Fruit fly (Drosophila melanogaster) whole organism, embryonic: Measurements from ENCODE around the gene Cpr65Au.

ENCODE experiments used
- ATbp ChIP-seq: fragments of 200-800 bp; sonication (Bioruptor generic); optimal IDR thresholded peaks from 2 replicates; lab custom pipeline; 2017; ENCODE audit warnings: missing biosample characterization, mild to moderate bottlenecking, missing genetic modification characterization, missing genetic modification reagents
- CG10654 ChIP-seq: fragments of 200-800 bp; sonication (Bioruptor generic); optimal IDR thresholded peaks from 2 replicates; lab custom pipeline; 2016; ENCODE audit warnings: missing biosample characterization, missing genetic modification characterization
- CG10979 ChIP-seq: fragments of 200-800 bp; sonication (Bioruptor generic); optimal IDR thresholded peaks from 2 replicates; lab custom pipeline; 2018; ENCODE audit warnings: missing biosample characterization, mild to moderate bottlenecking, missing genetic modification characterization, moderate library complexity
- CG11085 ChIP-seq: fragments of 200-800 bp; sonication (Bioruptor generic); IDR thresholded peaks from 2 replicates; pipeline ENCODE4 v1.3.6; 2022; ENCODE audit warnings: missing biosample characterization, missing genetic modification characterization
- CG12219 ChIP-seq: fragments of 200-800 bp; sonication (Bioruptor generic); optimal IDR thresholded peaks from 3 replicates; lab custom pipeline; 2018; ENCODE audit warnings: missing biosample characterization, mild to moderate bottlenecking, missing genetic modification characterization
- CG12391 ChIP-seq: fragments of 200-800 bp; sonication (Bioruptor generic); optimal IDR thresholded peaks from 3 replicates; lab custom pipeline; 2018; ENCODE audit warnings: missing biosample characterization, mild to moderate bottlenecking, missing genetic modification characterization, moderate library complexity
- CG12769 ChIP-seq: fragments of 200-800 bp; sonication (Bioruptor generic); optimal IDR thresholded peaks from 2 replicates; lab custom pipeline; 2019; ENCODE audit warnings: missing biosample characterization, mild to moderate bottlenecking, missing genetic modification characterization, moderate library complexity
- CG13624 ChIP-seq: fragments of 200-800 bp; sonication (Bioruptor generic); optimal IDR thresholded peaks from 2 replicates; lab custom pipeline; 2016; ENCODE audit warnings: missing biosample characterization, missing genetic modification characterization
- CG16863 ChIP-seq: fragments of 200-800 bp; sonication (Bioruptor generic); optimal IDR thresholded peaks from 3 replicates; lab custom pipeline; 2016; ENCODE audit warnings: missing biosample characterization, missing genetic modification characterization
- CG2116 ChIP-seq: fragments of 200-800 bp; sonication (Bioruptor generic); optimal IDR thresholded peaks from 3 replicates; lab custom pipeline; 2018; ENCODE audit warnings: missing biosample characterization, mild to moderate bottlenecking, missing genetic modification characterization
- CG2875 ChIP-seq: fragments of 200-800 bp; sonication (Bioruptor generic); optimal IDR thresholded peaks from 2 replicates; lab custom pipeline; 2017; ENCODE audit warnings: missing biosample characterization, mild to moderate bottlenecking, missing genetic modification characterization, missing genetic modification reagents
- CG31224 ChIP-seq: fragments of 200-800 bp; sonication (Bioruptor generic); IDR thresholded peaks from 2 replicates; pipeline ENCODE4 v1.3.6; 2022; ENCODE audit warnings: missing biosample characterization, missing genetic modification characterization
- CG34376 ChIP-seq: fragments of 200-800 bp; sonication (Bioruptor generic); optimal IDR thresholded peaks from 2 replicates; lab custom pipeline; 2018; ENCODE audit warnings: missing biosample characterization, mild to moderate bottlenecking, missing genetic modification characterization
- CG3726 ChIP-seq: fragments of 200-800 bp; sonication (Bioruptor generic); IDR thresholded peaks from 3 replicates; pipeline ENCODE4, ENCODE4 v1.3.6; 2022; ENCODE audit warnings: missing biosample characterization, missing genetic modification characterization
- CG5953 ChIP-seq: fragments of 200-800 bp; sonication (Bioruptor generic); IDR thresholded peaks from 2 replicates; pipeline ENCODE4 v1.3.6; 2022; ENCODE audit warnings: missing biosample characterization, missing genetic modification characterization
- CG7987 ChIP-seq: fragments of 200-800 bp; sonication (Bioruptor generic); optimal IDR thresholded peaks from 2 replicates; lab custom pipeline; 2018; ENCODE audit warnings: missing biosample characterization, mild to moderate bottlenecking, missing genetic modification characterization, moderate library complexity
- CG8290 ChIP-seq, 3 experiments: fragments of 200-800 bp; sonication (Bioruptor generic); optimal IDR thresholded peaks; 2 replicates each; lab custom pipeline; 2016 to 2019; ENCODE audit warnings: missing biosample characterization in 3 of 3, missing genetic modification characterization in 3 of 3, mild to moderate bottlenecking in 2 of 3, moderate library complexity in 1 of 3
- D19A ChIP-seq: fragments of 200-800 bp; optimal IDR thresholded peaks from 3 replicates; lab custom pipeline; 2019; ENCODE audit warnings: missing biosample characterization, mild to moderate bottlenecking, missing genetic modification characterization, moderate library complexity
- Dp ChIP-seq: fragments of 200-800 bp; sonication (Bioruptor generic); optimal IDR thresholded peaks from 2 replicates; lab custom pipeline; 2018; ENCODE audit warnings: missing biosample characterization, mild to moderate bottlenecking, missing genetic modification characterization, moderate library complexity
- Fer2 ChIP-seq: fragments of 200-800 bp; sonication (Bioruptor generic); optimal IDR thresholded peaks from 2 replicates; lab custom pipeline; 2018; ENCODE audit warnings: missing biosample characterization, mild to moderate bottlenecking, missing genetic modification characterization, moderate library complexity
- HHEX ChIP-seq: fragments of 200-800 bp; sonication (Bioruptor generic); optimal IDR thresholded peaks from 3 replicates; lab custom pipeline; 2017; ENCODE audit warnings: missing biosample characterization, mild to moderate bottlenecking, missing genetic modification characterization, missing genetic modification reagents
- Hsf ChIP-seq: fragments of 200-800 bp; sonication (Bioruptor generic); optimal IDR thresholded peaks from 3 replicates; lab custom pipeline; 2016; ENCODE audit warnings: missing biosample characterization, missing genetic modification characterization
- Jarid2 ChIP-seq: fragments of 200-800 bp; sonication (Bioruptor generic); optimal IDR thresholded peaks from 3 replicates; lab custom pipeline; 2017; ENCODE audit warnings: mild to moderate bottlenecking, missing biosample characterization, missing genetic modification reagents, missing genetic modification characterization
- Med ChIP-seq: fragments of 200-800 bp; sonication (Bioruptor generic); peaks from one replicate; lab custom pipeline; 2016; ENCODE audit warnings: missing biosample characterization, missing genetic modification characterization, mild to moderate bottlenecking, inconsistent platforms, moderate library complexity
- Nf-YB ChIP-seq: fragments of 200-800 bp; sonication (Bioruptor generic); optimal IDR thresholded peaks from 3 replicates; lab custom pipeline; 2019; ENCODE audit warnings: missing biosample characterization, mild to moderate bottlenecking, missing genetic modification characterization, moderate library complexity
- NfI ChIP-seq: fragments of 200-800 bp; sonication (Bioruptor generic); optimal IDR thresholded peaks from 3 replicates; lab custom pipeline; 2018; ENCODE audit warnings: missing biosample characterization, mild to moderate bottlenecking, missing genetic modification characterization, moderate library complexity
- Six4 ChIP-seq: fragments of 200-800 bp; sonication (Bioruptor generic); optimal IDR thresholded peaks from 2 replicates; lab custom pipeline; 2016; ENCODE audit warnings: missing biosample characterization, missing genetic modification characterization
- Ssrp ChIP-seq: fragments of 200-800 bp; sonication (Bioruptor generic); optimal IDR thresholded peaks from 2 replicates; lab custom pipeline; 2018; ENCODE audit warnings: missing biosample characterization, mild to moderate bottlenecking, missing genetic modification characterization, moderate library complexity
- Taf1 ChIP-seq: fragments of 200-800 bp; sonication (Bioruptor generic); IDR thresholded peaks from 2 replicates; pipeline ENCODE4 v1.3.6; 2022; ENCODE audit warnings: missing biosample characterization, missing genetic modification characterization
- ab ChIP-seq: fragments of 200-800 bp; sonication (Bioruptor generic); optimal IDR thresholded peaks from 2 replicates; lab custom pipeline; 2016; ENCODE audit warnings: missing biosample characterization, missing genetic modification characterization
- al ChIP-seq: fragments of 200-800 bp; sonication (Bioruptor generic); IDR thresholded peaks from 2 replicates; pipeline ENCODE4 v1.3.6; 2022; ENCODE audit warnings: missing biosample characterization, missing genetic modification characterization
- chn ChIP-seq: fragments of 200-800 bp; sonication (Bioruptor generic); optimal IDR thresholded peaks from 2 replicates; lab custom pipeline; 2016; ENCODE audit warnings: missing biosample characterization, missing genetic modification characterization
- disco-r ChIP-seq: fragments of 200-800 bp; sonication (Bioruptor generic); optimal IDR thresholded peaks from 2 replicates; lab custom pipeline; 2016; ENCODE audit warnings: missing biosample characterization, missing genetic modification characterization
- eyg ChIP-seq: fragments of 200-800 bp; sonication (Bioruptor generic); optimal IDR thresholded peaks from 3 replicates; lab custom pipeline; 2016; ENCODE audit warnings: missing biosample characterization, missing genetic modification characterization
- fd64A ChIP-seq: fragments of 200-800 bp; sonication (Bioruptor generic); optimal IDR thresholded peaks from 3 replicates; lab custom pipeline; 2018; ENCODE audit warnings: missing biosample characterization, mild to moderate bottlenecking, missing genetic modification characterization
- gcm2 ChIP-seq: fragments of 200-800 bp; sonication (Bioruptor generic); optimal IDR thresholded peaks from 2 replicates; lab custom pipeline; 2016; ENCODE audit warnings: missing biosample characterization, missing genetic modification characterization
- grn ChIP-seq: fragments of 200-800 bp; sonication (Bioruptor generic); optimal IDR thresholded peaks from 3 replicates; lab custom pipeline; 2017; ENCODE audit warnings: missing biosample characterization, missing genetic modification characterization
- gt ChIP-seq: fragments of 200-800 bp; sonication (Bioruptor generic); IDR thresholded peaks from 2 replicates; pipeline ENCODE4 v1.3.6; 2022; ENCODE audit warnings: missing biosample characterization, missing genetic modification characterization
- hkb ChIP-seq, 2 experiments: fragments of 200-800 bp in 1 of 2; fragments of >200 bp in 1 of 2; sonication (Bioruptor generic) in 1 of 2; IDR thresholded peaks in 1 of 2; optimal IDR thresholded peaks in 1 of 2; 2 replicates each; pipeline versions ENCODE4 v1.3.6 to Lab custom; 2017 to 2022; ENCODE audit warnings: missing biosample characterization in 1 of 2, missing genetic modification characterization in 1 of 2
- ind ChIP-seq: fragments of 200-800 bp; sonication (Bioruptor generic); optimal IDR thresholded peaks from 3 replicates; lab custom pipeline; 2016; ENCODE audit warnings: missing biosample characterization, missing genetic modification characterization
- lab ChIP-seq: fragments of 200-800 bp; sonication (Bioruptor generic); optimal IDR thresholded peaks from 3 replicates; lab custom pipeline; 2017; ENCODE audit warnings: missing biosample characterization, missing genetic modification characterization, mild to moderate bottlenecking, moderate library complexity, missing genetic modification reagents
- mam ChIP-seq: fragments of 200-800 bp; sonication (Bioruptor generic); optimal IDR thresholded peaks from 3 replicates; lab custom pipeline; 2016; ENCODE audit warnings: missing biosample characterization, missing genetic modification characterization
- nmo ChIP-seq: fragments of 200-800 bp; sonication (Bioruptor generic); optimal IDR thresholded peaks from 2 replicates; lab custom pipeline; 2018; ENCODE audit warnings: missing biosample characterization, mild to moderate bottlenecking, missing genetic modification characterization, moderate library complexity
- org-1 ChIP-seq: fragments of 200-800 bp; sonication (Bioruptor generic); optimal IDR thresholded peaks from 2 replicates; lab custom pipeline; 2017; ENCODE audit warnings: missing biosample characterization, missing genetic modification characterization
- phol ChIP-seq: fragments of 200-800 bp; sonication (Bioruptor generic); optimal IDR thresholded peaks from 3 replicates; lab custom pipeline; 2018; ENCODE audit warnings: missing biosample characterization, mild to moderate bottlenecking, missing genetic modification characterization, moderate library complexity
- rib ChIP-seq: fragments of 200-800 bp; sonication (Bioruptor generic); IDR thresholded peaks from 2 replicates; pipeline ENCODE4 v1.3.6; 2022; ENCODE audit warnings: missing biosample characterization, missing genetic modification characterization
- seq ChIP-seq: fragments of 200-800 bp; sonication (Bioruptor generic); IDR thresholded peaks from 2 replicates; pipeline ENCODE4 v1.3.6; 2022; ENCODE audit warnings: missing biosample characterization, missing genetic modification characterization
- sqz ChIP-seq: fragments of 200-800 bp; sonication (Bioruptor generic); optimal IDR thresholded peaks from 3 replicates; lab custom pipeline; 2018; ENCODE audit warnings: missing biosample characterization, mild to moderate bottlenecking, missing genetic modification characterization
- sr ChIP-seq: fragments of 200-800 bp; sonication (Bioruptor generic); IDR thresholded peaks from 3 replicates; pipeline ENCODE4 v1.3.6; 2022; ENCODE audit warnings: missing biosample characterization, missing genetic modification characterization
- tup ChIP-seq: fragments of 200-800 bp; sonication (Bioruptor generic); optimal IDR thresholded peaks from 2 replicates; lab custom pipeline; 2016; ENCODE audit warnings: missing biosample characterization, mild to moderate bottlenecking, missing genetic modification characterization, moderate library complexity
- usp ChIP-seq: fragments of >200 bp; optimal IDR thresholded peaks from 2 replicates; lab custom pipeline; 2017; ENCODE audit warnings: missing biosample characterization, missing genetic modification characterization

Cpr65Au gene

dm6 chr3L:6173826-6174255, 41.9 kb upstream of the Cpr65Au start, which contains the start of the genes fmt and CG7376 (continued):
- no peak for TF ChIP-seq grn (GFP tag; lab: Kevin White, UChicago)
- no peak for TF ChIP-seq HHEX
- peak; percentile 37 for TF ChIP-seq hkb (optimal IDR thresholded peaks at IDR 0.05; lab: Kevin White, UChicago)
- TF ChIP-seq hkb (GFP tag; IDR thresholded peaks at IDR 0.05; lab: Robert Waterston, UW), result no peak
- no peak for TF ChIP-seq sr (GFP tag; lab: Robert Waterston, UW)
- no peak for TF ChIP-seq CG8290 (GFP tag; optimal IDR thresholded peaks at IDR 0.05; lab: Kevin White, UChicago)
- no peak for TF ChIP-seq CG8290 (tag; optimal IDR thresholded peaks at IDR 0.05; lab: Kevin White, UChicago)
- TF ChIP-seq Med, result no peak
- TF ChIP-seq Jarid2 (GFP tag; lab: Kevin White, UChicago), result no peak
- TF ChIP-seq CG2116 (GFP tag; lab: Kevin White, UChicago), result peak; percentile 93
- no peak for TF ChIP-seq ab (GFP tag; lab: Kevin White, UChicago)
- TF ChIP-seq NfI (GFP tag; lab: Kevin White, UChicago), result no peak
- no peak for TF ChIP-seq CG2875 (GFP tag; lab: Kevin White, UChicago)
- TF ChIP-seq CG11085 (GFP tag; lab: Robert Waterston, UW), result no peak
- TF ChIP-seq Six4 (GFP tag; lab: Kevin White, UChicago), result no peak
- no peak for TF ChIP-seq fd64A (GFP tag; lab: Kevin White, UChicago)
- TF ChIP-seq CG12391 (tag; lab: Kevin White, UChicago), result peak; percentile 68
- no peak for TF ChIP-seq gcm2 (GFP tag; lab: Kevin White, UChicago)
- TF ChIP-seq CG31224 (GFP tag; lab: Robert Waterston, UW), result no peak
- no peak for TF ChIP-seq CG12769 (tag; lab: Kevin White, UChicago)
- TF ChIP-seq CG10654 (GFP tag; lab: Kevin White, UChicago), result peak; percentile 27
- TF ChIP-seq CG13624, result no peak
- no peak for TF ChIP-seq Nf-YB (GFP tag; lab: Kevin White, UChicago)
- no peak for TF ChIP-seq CG7987 (GFP tag; lab: Kevin White, UChicago)
- TF ChIP-seq CG5953, result no peak
- no peak for TF ChIP-seq Taf1 (GFP tag; lab: Robert Waterston, UW)
- TF ChIP-seq tup (GFP tag; lab: Kevin White, UChicago), result no peak
- no peak for TF ChIP-seq al (GFP tag; lab: Robert Waterston, UW)
- TF ChIP-seq ATbp (GFP tag; lab: Kevin White, UChicago), result no peak
- peak; percentile 68 for TF ChIP-seq phol
- no peak for TF ChIP-seq CG3726
- TF ChIP-seq eyg (GFP tag; lab: Kevin White, UChicago), result no peak
- TF ChIP-seq ind, result peak; percentile 31
- peak; percentile 3 for TF ChIP-seq mam (GFP tag; lab: Kevin White, UChicago)
- no peak for TF ChIP-seq lab (GFP tag; lab: Kevin White, UChicago)
- no peak for TF ChIP-seq CG16863 (GFP tag; lab: Kevin White, UChicago)
- TF ChIP-seq Ssrp (tag; lab: Kevin White, UChicago), result peak; percentile 15
- TF ChIP-seq nmo, result peak; percentile 80
- TF ChIP-seq usp, result no peak
- TF ChIP-seq D19A (tag; lab: Kevin White, UChicago), result no peak
- no peak for TF ChIP-seq CG34376 (GFP tag; lab: Kevin White, UChicago)
- no peak for TF ChIP-seq seq (GFP tag; lab: Robert Waterston, UW)
- peak; percentile 20 for TF ChIP-seq Hsf (GFP tag; lab: Kevin White, UChicago)
- no peak for TF ChIP-seq disco-r (GFP tag; lab: Kevin White, UChicago)
- TF ChIP-seq CG10979 (tag; lab: Kevin White, UChicago), result peak; percentile 30
- no peak for TF ChIP-seq sqz (GFP tag; lab: Kevin White, UChicago)
- TF ChIP-seq gt (GFP tag; lab: Robert Waterston, UW), result no peak
- TF ChIP-seq Dp, result peak; percentile 64
- no peak for TF ChIP-seq CG12219
- no peak for TF ChIP-seq org-1 (GFP tag; lab: Kevin White, UChicago)
- TF ChIP-seq Fer2, result no peak
- TF ChIP-seq rib (GFP tag; lab: Robert Waterston, UW), result no peak
- TF ChIP-seq chn (GFP tag; lab: Kevin White, UChicago), result no peak
